Worm (Caenorhabditis elegans) whole organism, L4 larva: ENCODE data around the gene F22E5.1.
"Not testable (repeated sequence)": the region's sequence is repeated elsewhere in the genome, so short reads cannot be mapped to it uniquely, and the experiment has no call there.

ENCODE experiments used
- dmd-8 ChIP-seq: fragments of 200-800 bp; sonication (Bioruptor generic); IDR thresholded peaks from 2 replicates; pipeline ENCODE4 v1.3.6; 2022; ENCODE audit warnings: missing genetic modification characterization, missing compliant biosample characterization
- dmd-9 ChIP-seq: fragments of 200-800 bp; sonication (Bioruptor generic); IDR thresholded peaks from 2 replicates; pipeline ENCODE4 v1.3.6; 2022; ENCODE audit warnings: missing genetic modification reagents, missing genetic modification characterization, missing compliant biosample characterization
- hlh-11 ChIP-seq: fragments of 200-800 bp; sonication (Bioruptor generic); optimal IDR thresholded peaks from 2 replicates; lab custom pipeline; 2018; ENCODE audit warnings: mild to moderate bottlenecking, missing genetic modification characterization, missing compliant biosample characterization
- lin-39 ChIP-seq: fragments of 150-350 bp; optimal IDR thresholded peaks from 2 replicates; lab custom pipeline; 2014; ENCODE audit warnings: missing biosample characterization, missing genetic modification reagents, missing genetic modification characterization
- lsy-2 ChIP-seq, 2 experiments: fragments of 150-350 bp in 1 of 2; sonication (generic microtip) in 1 of 2; optimal IDR thresholded peaks; 2 replicates each; lab custom pipeline; 2014 to 2017; ENCODE audit warnings: missing biosample characterization in 2 of 2, missing genetic modification characterization in 2 of 2
- snpc-4 ChIP-seq: fragments of 150-350 bp; optimal IDR thresholded peaks from 2 replicates; lab custom pipeline; 2014; ENCODE audit warnings: missing biosample characterization, missing genetic modification characterization

- not testable (repeated sequence) for TF ChIP-seq snpc-4 (tag; lab: Kevin White, UChicago); hlh-11 (tag; lab: Kevin White, UChicago); dmd-9 (GFP tag; lab: Robert Waterston, UW); lsy-2 (tag; optimal IDR thresholded peaks at IDR 0.05; lab: Kevin White, UChicago); dmd-8 (GFP tag; lab: Robert Waterston, UW); lin-39
These were observed 34.0 kb upstream of the F22E5.1 start, which contains the start of gene F22E5.8 for ce11 chrII:2639401-2640088.
